Worm (Caenorhabditis elegans) whole organism, L2 larva: ENCODE measurements around the gene slc-17.5.

Experiments used
- nhr-11 ChIP-seq: fragments of 150-350 bp; optimal IDR thresholded peaks from 2 replicates; lab custom pipeline; 2014; ENCODE audit warnings: missing biosample characterization, missing genetic modification characterization
- nhr-237 ChIP-seq: fragments of 150-350 bp; optimal IDR thresholded peaks from 2 replicates; lab custom pipeline; 2014; ENCODE audit warnings: missing biosample characterization, missing genetic modification characterization
- snpc-4 ChIP-seq: fragments of 150-350 bp; optimal IDR thresholded peaks from 2 replicates; lab custom pipeline; 2014; ENCODE audit warnings: missing biosample characterization, missing genetic modification characterization

DNA sequence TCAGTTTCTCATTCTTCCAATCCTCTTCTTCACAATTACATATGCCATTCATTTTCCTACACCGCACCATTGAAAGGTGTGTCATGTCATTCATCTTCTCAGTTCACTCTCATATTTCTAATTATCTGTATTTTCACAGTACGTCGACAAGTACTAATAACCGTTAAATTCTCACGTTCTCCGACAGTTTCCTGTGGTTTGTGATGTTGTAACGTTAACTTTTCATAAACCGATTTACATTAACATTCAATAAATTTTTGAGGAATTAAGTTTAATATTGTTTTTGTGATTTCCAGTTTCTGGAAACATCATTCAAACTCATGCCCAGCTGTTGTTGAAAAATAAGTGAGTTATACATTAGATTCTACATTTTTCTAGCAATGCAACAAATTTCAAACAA is 49.7 kb upstream of the slc-17.5 start, which contains the start of gene tmd-2:
- TF ChIP-seq nhr-11 (tag; lab: Kevin White, UChicago), result no peak
- TF ChIP-seq nhr-237 (tag; lab: Kevin White, UChicago), result no peak
- TF ChIP-seq snpc-4 (tag; lab: Kevin White, UChicago), result no peak
